Worm (Caenorhabditis elegans) whole organism, late embryonic: Measurements from ENCODE around the gene F01G10.4.

Experiments used
- C08G9.2 ChIP-seq: sonication (generic microtip); optimal IDR thresholded peaks from 2 replicates; lab custom pipeline; 2016; ENCODE audit warnings: mild to moderate bottlenecking, missing genetic modification characterization, moderate library complexity, missing compliant biosample characterization
- C38D4.7 ChIP-seq: fragments of 200-800 bp; sonication (Bioruptor generic); optimal IDR thresholded peaks from 2 replicates; lab custom pipeline; 2018; ENCODE audit warnings: mild to moderate bottlenecking, missing genetic modification characterization, moderate library complexity, missing compliant biosample characterization
- pat-9 ChIP-seq: fragments of 200-800 bp; sonication (Bioruptor generic); optimal IDR thresholded peaks from 2 replicates; lab custom pipeline; 2018; ENCODE audit warnings: mild to moderate bottlenecking, missing genetic modification characterization, moderate library complexity, missing compliant biosample characterization
- pqm-1 ChIP-seq: sonication (generic microtip); optimal IDR thresholded peaks from 2 replicates; lab custom pipeline; 2016; ENCODE audit warnings: missing genetic modification characterization, missing compliant biosample characterization
- syd-9 ChIP-seq: sonication (generic microtip); optimal IDR thresholded peaks from 2 replicates; lab custom pipeline; 2016; ENCODE audit warnings: mild to moderate bottlenecking, missing genetic modification characterization, moderate library complexity, missing compliant biosample characterization

ce11 chrIV:10214811-10215210 is 17.5 kb downstream of the F01G10.4 start, which contains the start of gene abt-1:
- TF ChIP-seq C08G9.2 (tag; lab: Kevin White, UChicago) (no peak), C38D4.7 (GFP tag; lab: Kevin White, UChicago) (no peak), syd-9 (tag; lab: Kevin White, UChicago) (no peak), pqm-1 (tag; lab: Kevin White, UChicago) (no peak), pat-9 (no peak)
